Worm (Caenorhabditis elegans) whole organism, midembryonic: Measurements from ENCODE around the gene mat-3.

Experiments
- T22C8.4 ChIP-seq: fragments of 200-800 bp; sonication (Bioruptor generic); IDR thresholded peaks from 2 replicates; pipeline ENCODE4 v1.3.6; 2022; ENCODE audit warnings: missing genetic modification characterization, missing compliant biosample characterization
- cog-1 ChIP-seq: sonication (generic microtip); optimal IDR thresholded peaks from 2 replicates; lab custom pipeline; 2016; ENCODE audit warnings: missing genetic modification characterization, missing compliant biosample characterization
- flt-1 ChIP-seq: fragments of 200-800 bp; sonication (Bioruptor generic); IDR thresholded peaks from 2 replicates; pipeline ENCODE4 v1.3.6; 2022; ENCODE audit warnings: missing genetic modification characterization, missing compliant biosample characterization
- med-1 ChIP-seq: sonication (generic microtip); optimal IDR thresholded peaks from 2 replicates; lab custom pipeline; 2017; ENCODE audit warnings: missing genetic modification characterization, mild to moderate bottlenecking, missing compliant biosample characterization, antibody characterized with exemption, missing genetic modification reagents; ENCODE audit not compliant: insufficient read depth
- ref-1 ChIP-seq: fragments of 200-800 bp; sonication (Bioruptor generic); conservative IDR thresholded peaks from 2 replicates; pipeline ENCODE4 v1.3.6; 2022; ENCODE audit warnings: missing genetic modification reagents, missing genetic modification characterization, missing compliant biosample characterization
- tab-1 ChIP-seq: fragments of 200-800 bp; sonication (Bioruptor generic); IDR thresholded peaks from 2 replicates; pipeline ENCODE4 v1.3.6; 2022; ENCODE audit warnings: missing genetic modification characterization, missing compliant biosample characterization
- ztf-29 ChIP-seq: fragments of 200-800 bp; sonication (Bioruptor generic); IDR thresholded peaks from 2 replicates; pipeline ENCODE4 v1.3.6; 2022; ENCODE audit warnings: missing genetic modification reagents, missing genetic modification characterization, missing compliant biosample characterization

ce11 chrIII:513360-513759 lies 38.1 kb downstream of the mat-3 start:
- TF ChIP-seq ztf-29 (GFP tag; lab: Robert Waterston, UW) (no peak), tab-1 (GFP tag; lab: Robert Waterston, UW) (no peak), cog-1 (tag; lab: Kevin White, UChicago) (no peak), ref-1 (no peak), flt-1 (no peak), T22C8.4 (GFP tag; lab: Robert Waterston, UW) (no peak), med-1 (GFP tag; lab: Kevin White, UChicago) (no peak)
